Fruit fly (Drosophila melanogaster): ENCODE data around the gene CG17625.

Gene CG17625

dm6 chr3R:22666449-22667283 lies 20.0 kb upstream of the CG17625 start:
- TF ChIP-seq Blimp-1 (GFP tag; optimal IDR thresholded peaks at IDR 0.05), result no peak
- no peak for TF ChIP-seq dac (GFP tag; optimal IDR thresholded peaks at IDR 0.05)
- TF ChIP-seq CG7368 (GFP tag; optimal IDR thresholded peaks at IDR 0.05), result no peak
- peak; percentile 14 for TF ChIP-seq CG9139 (GFP tag; optimal IDR thresholded peaks at IDR 0.05)
- TF ChIP-seq CG6163 (GFP tag; IDR thresholded peaks at IDR 0.05), result peak; percentile 42; the same call in 1 of the 3 replicates
- TF ChIP-seq spab (GFP tag; optimal IDR thresholded peaks at IDR 0.05), result no peak
- TF ChIP-seq dsx (GFP tag; optimal IDR thresholded peaks at IDR 0.05; ENCODE audit: poor library complexity, severe bottlenecking), result no peak
- TF ChIP-seq Gug (GFP tag; IDR thresholded peaks at IDR 0.05), result no peak
- TF ChIP-seq CG15336 (GFP tag; IDR thresholded peaks at IDR 0.05), result no peak
- TF ChIP-seq CG4318 (GFP tag; optimal IDR thresholded peaks at IDR 0.05), result no peak
- no peak for TF ChIP-seq lz (GFP tag; optimal IDR thresholded peaks at IDR 0.05)
- 0 out of 3 replicates have a peak, but pooled peaks have one; percentile 43 for TF ChIP-seq eg (GFP tag; IDR thresholded peaks at IDR 0.05)
- TF ChIP-seq CG31627 (GFP tag; optimal IDR thresholded peaks at IDR 0.05), result no peak
- TF ChIP-seq CG10631 (GFP tag; optimal IDR thresholded peaks at IDR 0.05), result no peak
- TF ChIP-seq Eip75B (GFP tag; optimal IDR thresholded peaks at IDR 0.05), result peak; percentile 21
- no peak for TF ChIP-seq CG6276 (GFP tag; optimal IDR thresholded peaks at IDR 0.05)
- no peak for TF ChIP-seq Sox102F (GFP tag; optimal IDR thresholded peaks at IDR 0.05)
- peak; percentile 12 for TF ChIP-seq CG1621 (tag; optimal IDR thresholded peaks at IDR 0.05)
- peak; percentile 70 for TF ChIP-seq Eip78C (GFP tag)
- no peak for TF ChIP-seq net (GFP tag; optimal IDR thresholded peaks at IDR 0.05)
- no peak for TF ChIP-seq Sox14 (GFP tag; optimal IDR thresholded peaks at IDR 0.05)
- TF ChIP-seq vri (GFP tag; optimal IDR thresholded peaks at IDR 0.05), result no peak
- TF ChIP-seq CG8632 (GFP tag; optimal IDR thresholded peaks at IDR 0.05), result no peak
- no peak for TF ChIP-seq cyc (GFP tag; optimal IDR thresholded peaks at IDR 0.05)
- TF ChIP-seq CG10669 (GFP tag; optimal IDR thresholded peaks at IDR 0.05), result no peak

dm6 chr3R:22667284-22667958 lies 19.2 kb upstream of the CG17625 start:
- peak; percentile 93 for TF ChIP-seq CG11762 (GFP tag; optimal IDR thresholded peaks at IDR 0.05; ENCODE audit: insufficient read depth)
- TF ChIP-seq CG31627 (GFP tag; optimal IDR thresholded peaks at IDR 0.05), result peak; percentile 95
- TF ChIP-seq CG6163 (GFP tag; IDR thresholded peaks at IDR 0.05), result peak; percentile 93
- no peak for TF ChIP-seq Eip93F (GFP tag; optimal IDR thresholded peaks at IDR 0.05)
- TF ChIP-seq Eip75B (GFP tag; optimal IDR thresholded peaks at IDR 0.05), result peak; percentile 92
- TF ChIP-seq Blimp-1 (GFP tag; optimal IDR thresholded peaks at IDR 0.05), result peak; percentile 97
- peak; percentile 95 for TF ChIP-seq Hr39 (GFP tag; optimal IDR thresholded peaks at IDR 0.05)
- TF ChIP-seq Ets96B (tag; optimal IDR thresholded peaks at IDR 0.05), result peak; percentile 97
- TF ChIP-seq Sox14 (GFP tag; optimal IDR thresholded peaks at IDR 0.05), result peak; percentile 96
- peak; percentile 93 for TF ChIP-seq CG10669 (GFP tag; optimal IDR thresholded peaks at IDR 0.05)
- peak; percentile 65 for TF ChIP-seq CG6854 (GFP tag; optimal IDR thresholded peaks at IDR 0.05)
- TF ChIP-seq cyc (GFP tag; optimal IDR thresholded peaks at IDR 0.05), result peak; percentile 89
- peak; percentile 94 for TF ChIP-seq acj6 (GFP tag; optimal IDR thresholded peaks at IDR 0.05)
- peak; percentile 90 for TF ChIP-seq Sox102F (GFP tag; optimal IDR thresholded peaks at IDR 0.05)
- TF ChIP-seq Hr38 (GFP tag; optimal IDR thresholded peaks at IDR 0.05), result no peak
- TF ChIP-seq CG6792 (GFP tag; optimal IDR thresholded peaks at IDR 0.05), result peak; percentile 89
- TF ChIP-seq CG4318 (GFP tag; optimal IDR thresholded peaks at IDR 0.05), result peak; percentile 91
- TF ChIP-seq Met (GFP tag; optimal IDR thresholded peaks at IDR 0.05), result peak; percentile 95
- TF ChIP-seq pdm3 (GFP tag; optimal IDR thresholded peaks at IDR 0.05), result peak; percentile 97
- TF ChIP-seq Sox15 (GFP tag; optimal IDR thresholded peaks at IDR 0.05), result peak; percentile 92
- TF ChIP-seq vri (GFP tag; optimal IDR thresholded peaks at IDR 0.05), result peak; percentile 73
- TF ChIP-seq CG16779 (tag; optimal IDR thresholded peaks at IDR 0.05), result peak; percentile 79
- peak; percentile 95 for TF ChIP-seq Smox (GFP tag; optimal IDR thresholded peaks at IDR 0.05)
- TF ChIP-seq CG6276 (GFP tag; optimal IDR thresholded peaks at IDR 0.05), result peak; percentile 91
- peak; percentile 95 for TF ChIP-seq Hr4 (GFP tag; optimal IDR thresholded peaks at IDR 0.05)
- peak; percentile 1 for TF ChIP-seq fkh (GFP tag; optimal IDR thresholded peaks at IDR 0.05)
- TF ChIP-seq CG6808 (GFP tag; optimal IDR thresholded peaks at IDR 0.05), result peak; percentile 97
- peak; percentile 79 for TF ChIP-seq CG1621 (tag; optimal IDR thresholded peaks at IDR 0.05)
- peak; percentile 95 for TF ChIP-seq CG34406 (GFP tag; optimal IDR thresholded peaks at IDR 0.05)
- TF ChIP-seq CG9139 (GFP tag; optimal IDR thresholded peaks at IDR 0.05), result peak; percentile 91
- peak; percentile 93 for TF ChIP-seq CG7368 (GFP tag; optimal IDR thresholded peaks at IDR 0.05)
- peak; percentile 96 for TF ChIP-seq topi (GFP tag; optimal IDR thresholded peaks at IDR 0.05)
- peak; percentile 96 for TF ChIP-seq CG8119 (GFP tag; IDR thresholded peaks at IDR 0.05)
- peak; percentile 87 for TF ChIP-seq Gug (GFP tag; IDR thresholded peaks at IDR 0.05)
- TF ChIP-seq CG11902 (GFP tag; optimal IDR thresholded peaks at IDR 0.05), result peak; percentile 89
